Fruit fly (Drosophila melanogaster): Measurements from ENCODE around the gene Sf3b5.

Sf3b5 gene

DNA sequence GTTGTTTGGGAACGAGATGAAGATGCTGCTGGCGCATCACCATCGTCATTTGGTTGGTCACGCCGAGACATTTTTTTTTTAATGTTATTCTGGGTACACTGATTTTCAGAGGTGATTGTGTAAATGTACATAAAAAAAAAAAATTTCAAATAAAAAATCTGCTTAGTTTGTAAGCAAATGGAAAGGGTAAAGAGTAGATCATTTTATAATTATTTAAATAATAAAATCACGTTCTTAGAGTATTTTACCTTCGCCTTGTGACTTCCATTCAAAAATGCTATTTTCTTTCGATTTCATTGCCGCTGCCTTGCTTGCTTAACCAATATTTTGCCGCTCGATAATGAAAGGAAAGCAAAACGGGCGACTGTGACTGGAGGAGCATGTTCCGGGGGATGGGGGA is 36.4 kb downstream of the Sf3b5 start (continued):
- TF ChIP-seq Lhr (GFP tag; optimal IDR thresholded peaks at IDR 0.05): no peak
- no peak for TF ChIP-seq chm (GFP tag; IDR thresholded peaks at IDR 0.05)
- no peak for TF ChIP-seq danr (GFP tag; IDR thresholded peaks at IDR 0.05)
- TF ChIP-seq CG15073 (GFP tag; optimal IDR thresholded peaks at IDR 0.05): no peak
- peak; percentile 49; the same call in 1 of the 2 replicates for TF ChIP-seq CG10366 (GFP tag; IDR thresholded peaks at IDR 0.05)
- TF ChIP-seq ttk (GFP tag; IDR thresholded peaks at IDR 0.05): peak; percentile 39
- peak; percentile 40 for TF ChIP-seq lbe (GFP tag; optimal IDR thresholded peaks at IDR 0.05)
- TF ChIP-seq kay (GFP tag; optimal IDR thresholded peaks at IDR 0.05): no peak
- TF ChIP-seq Atf-2 (GFP tag; optimal IDR thresholded peaks at IDR 0.05): no peak
- no peak for TF ChIP-seq CG17802 (tag; optimal IDR thresholded peaks at IDR 0.05)
- TF ChIP-seq PHDP (tag; optimal IDR thresholded peaks at IDR 0.05): peak; percentile 50
- TF ChIP-seq CG10462 (GFP tag; optimal IDR thresholded peaks at IDR 0.05): no peak
- no peak for TF ChIP-seq pita (GFP tag; optimal IDR thresholded peaks at IDR 0.05)
- TF ChIP-seq Jarid2 (GFP tag; optimal IDR thresholded peaks at IDR 0.05): no peak
- TF ChIP-seq Mad (GFP tag; optimal IDR thresholded peaks at IDR 0.05): no peak
- TF ChIP-seq Fer3 (tag; optimal IDR thresholded peaks at IDR 0.05): no peak
- TF ChIP-seq CG13287 (GFP tag; IDR thresholded peaks at IDR 0.05; ENCODE audit: partially characterized antibody): no peak
- no peak for TF ChIP-seq Ets97D (GFP tag; optimal IDR thresholded peaks at IDR 0.05)
- TF ChIP-seq CG4854 (GFP tag; optimal IDR thresholded peaks at IDR 0.05): no peak
- TF ChIP-seq sna (GFP tag; IDR thresholded peaks at IDR 0.05; ENCODE audit: partially characterized antibody): no peak
- TF ChIP-seq Awh (GFP tag; IDR thresholded peaks at IDR 0.05): peak; percentile 53; the same call in 1 of the 2 replicates
- TF ChIP-seq bcd (GFP tag; optimal IDR thresholded peaks at IDR 0.05): peak; percentile 12
- no peak for TF ChIP-seq pho (GFP tag; optimal IDR thresholded peaks at IDR 0.05)
- no peak for TF ChIP-seq CG12769 (tag; optimal IDR thresholded peaks at IDR 0.05)
- 0 out of 3 replicates have a peak, but pooled peaks have one; percentile 35 for TF ChIP-seq otp (GFP tag; IDR thresholded peaks at IDR 0.05)
- no peak for TF ChIP-seq CG2875 (GFP tag; optimal IDR thresholded peaks at IDR 0.05)
- TF ChIP-seq nerfin-1 (tag; optimal IDR thresholded peaks at IDR 0.05): peak; percentile 6
- TF ChIP-seq CG8924 (tag; optimal IDR thresholded peaks at IDR 0.05): peak; percentile 1
- TF ChIP-seq CG31441 (GFP tag; IDR thresholded peaks at IDR 0.05): 0 out of 2 replicates have a peak, but pooled peaks have one; percentile 39
- no peak for TF ChIP-seq CG1233 (GFP tag; optimal IDR thresholded peaks at IDR 0.05)
- TF ChIP-seq CG17328 (GFP tag; IDR thresholded peaks at IDR 0.05): peak; percentile 52; the same call in 1 of the 2 replicates
- TF ChIP-seq wor (GFP tag; IDR thresholded peaks at IDR 0.05): peak; percentile 46
- TF ChIP-seq CG11398 (GFP tag; optimal IDR thresholded peaks at IDR 0.05): no peak
- no peak for TF ChIP-seq tna (GFP tag; IDR thresholded peaks at IDR 0.05; ENCODE audit: partially characterized antibody)
- TF ChIP-seq H15 (GFP tag; IDR thresholded peaks at IDR 0.05): peak; percentile 63; the same call in 2 of the 3 replicates
- TF ChIP-seq CG7556 (GFP tag; optimal IDR thresholded peaks at IDR 0.05): no peak
- TF ChIP-seq CG43689 (GFP tag; IDR thresholded peaks at IDR 0.05): no peak
- TF ChIP-seq sc (optimal IDR thresholded peaks at IDR 0.05): no peak
- peak; percentile 3 for TF ChIP-seq sc (GFP tag; optimal IDR thresholded peaks at IDR 0.05)
- TF ChIP-seq usp (GFP tag; optimal IDR thresholded peaks at IDR 0.05): no peak
- no peak for TF ChIP-seq Stat92E (GFP tag; optimal IDR thresholded peaks at IDR 0.05)
- no peak for TF ChIP-seq bbx (GFP tag; IDR thresholded peaks at IDR 0.05; ENCODE audit: partially characterized antibody)
- no peak for TF ChIP-seq CG30431 (GFP tag; optimal IDR thresholded peaks at IDR 0.05)
- no peak for TF ChIP-seq Rfx (GFP tag; IDR thresholded peaks at IDR 0.05)
- TF ChIP-seq Sox102F (GFP tag; optimal IDR thresholded peaks at IDR 0.05): peak; percentile 75
- TF ChIP-seq CG14710 (tag; optimal IDR thresholded peaks at IDR 0.05): peak; percentile 22
- peak; percentile 18 for TF ChIP-seq CG2712 (tag; optimal IDR thresholded peaks at IDR 0.05)
- TF ChIP-seq jing (GFP tag; optimal IDR thresholded peaks at IDR 0.05): no peak
- TF ChIP-seq zf30C (GFP tag; optimal IDR thresholded peaks at IDR 0.05): no peak
- no peak for TF ChIP-seq tll (GFP tag; optimal IDR thresholded peaks at IDR 0.05)
- TF ChIP-seq croc (GFP tag; conservative IDR thresholded peaks at IDR 0.05): peak; percentile 19; the same call in 1 of the 3 replicates

Data from whole organism, embryonic.